Fruit fly (Drosophila melanogaster): Measurements from ENCODE around the gene qless.

dm6 chr3R:31213227-31213626 lies 39.2 kb downstream of the qless start, which contains the start of the genes Zwilch and CG1542:
- TF ChIP-seq pan (optimal IDR thresholded peaks at IDR 0.05) = no peak
- TF ChIP-seq foxo (GFP tag; optimal IDR thresholded peaks at IDR 0.05) = no peak
- no peak for TF ChIP-seq Rel (GFP tag; optimal IDR thresholded peaks at IDR 0.05)
- no peak for TF ChIP-seq Rel (tag; optimal IDR thresholded peaks at IDR 0.05)
- TF ChIP-seq Dfd (GFP tag; optimal IDR thresholded peaks at IDR 0.05) = no peak
- TF ChIP-seq OdsH (GFP tag; optimal IDR thresholded peaks at IDR 0.05) = no peak
- no peak for TF ChIP-seq dsf (GFP tag; optimal IDR thresholded peaks at IDR 0.05; ENCODE audit: borderline replicate concordance)
- TF ChIP-seq usp (GFP tag; optimal IDR thresholded peaks at IDR 0.05) = no peak
- TF ChIP-seq br (GFP tag; optimal IDR thresholded peaks at IDR 0.05) = no peak
- no peak for TF ChIP-seq woc (GFP tag; optimal IDR thresholded peaks at IDR 0.05)
- no peak for TF ChIP-seq Hr78 (GFP tag; optimal IDR thresholded peaks at IDR 0.05)
- TF ChIP-seq h (GFP tag; optimal IDR thresholded peaks at IDR 0.05) = no peak
- no peak for TF ChIP-seq dmrt93B (GFP tag; optimal IDR thresholded peaks at IDR 0.05)
- no peak for TF ChIP-seq psq (GFP tag; optimal IDR thresholded peaks at IDR 0.05)
